Fruit fly (Drosophila melanogaster) whole organism, embryonic: ENCODE data around the gene CG3726.

Source experiments
- Asciz ChIP-seq: fragments of 200-800 bp; sonication (Bioruptor generic); optimal IDR thresholded peaks from 2 replicates; lab custom pipeline; 2017; ENCODE audit warnings: missing biosample characterization, mild to moderate bottlenecking, missing genetic modification characterization, missing genetic modification reagents
- Blimp-1 ChIP-seq: fragments of 200-800 bp; sonication (Bioruptor generic); optimal IDR thresholded peaks from 3 replicates; lab custom pipeline; 2018; ENCODE audit warnings: missing biosample characterization, missing genetic modification characterization, mild to moderate bottlenecking, moderate library complexity, missing genetic modification reagents
- CG10267 ChIP-seq: fragments of 200-800 bp; sonication (Bioruptor generic); optimal IDR thresholded peaks from 2 replicates; lab custom pipeline; 2018; ENCODE audit warnings: missing biosample characterization, mild to moderate bottlenecking, missing genetic modification characterization, moderate library complexity
- CG10321 ChIP-seq: fragments of 200-800 bp; sonication (Bioruptor generic); IDR thresholded peaks from 2 replicates; pipeline ENCODE4 v1.3.6; 2022; ENCODE audit warnings: missing biosample characterization, missing genetic modification characterization
- CG11504 ChIP-seq: fragments of 200-800 bp; sonication (Bioruptor generic); optimal IDR thresholded peaks from 3 replicates; lab custom pipeline; 2019; ENCODE audit warnings: missing biosample characterization, mild to moderate bottlenecking, missing genetic modification characterization, moderate library complexity
- CG11696 ChIP-seq: fragments of 200-800 bp; sonication (Bioruptor generic); IDR thresholded peaks from 2 replicates; pipeline ENCODE4 v1.3.6; 2022; ENCODE audit warnings: missing biosample characterization, missing genetic modification characterization
- CG12236 ChIP-seq: fragments of 200-800 bp; sonication (Bioruptor generic); optimal IDR thresholded peaks from 2 replicates; lab custom pipeline; 2016; ENCODE audit warnings: missing biosample characterization, missing genetic modification characterization
- CG13296 ChIP-seq: fragments of 200-800 bp; sonication (Bioruptor generic); optimal IDR thresholded peaks from 3 replicates; lab custom pipeline; 2018; ENCODE audit warnings: missing biosample characterization, mild to moderate bottlenecking, missing genetic modification characterization
- CG13775 ChIP-seq: fragments of 200-800 bp; sonication (Bioruptor generic); optimal IDR thresholded peaks from 3 replicates; lab custom pipeline; 2017; ENCODE audit warnings: missing biosample characterization, mild to moderate bottlenecking, missing genetic modification characterization
- CG14965 ChIP-seq: fragments of 200-800 bp; sonication (Bioruptor generic); optimal IDR thresholded peaks from 2 replicates; lab custom pipeline; 2016; ENCODE audit warnings: missing biosample characterization, missing genetic modification characterization, borderline replicate concordance
- CG15479 ChIP-seq: fragments of 200-800 bp; sonication (Bioruptor generic); optimal IDR thresholded peaks from 3 replicates; lab custom pipeline; 2019; ENCODE audit warnings: missing biosample characterization, mild to moderate bottlenecking, missing genetic modification characterization, moderate library complexity
- CG17912 ChIP-seq: fragments of 200-800 bp; sonication (Bioruptor generic); optimal IDR thresholded peaks from 2 replicates; lab custom pipeline; 2018; ENCODE audit warnings: missing biosample characterization, mild to moderate bottlenecking, missing genetic modification characterization
- CG33557 ChIP-seq: fragments of 200-800 bp; sonication (Bioruptor generic); optimal IDR thresholded peaks from 2 replicates; lab custom pipeline; 2019; ENCODE audit warnings: missing biosample characterization, mild to moderate bottlenecking, missing genetic modification characterization, moderate library complexity
- CG4360 ChIP-seq: fragments of 200-800 bp; sonication (Bioruptor generic); IDR thresholded peaks from 2 replicates; pipeline ENCODE4 v1.3.6; 2022; ENCODE audit warnings: missing biosample characterization, missing genetic modification characterization
- CG4424 ChIP-seq: fragments of 200-800 bp; sonication (Bioruptor generic); optimal IDR thresholded peaks from 3 replicates; lab custom pipeline; 2016; ENCODE audit warnings: missing biosample characterization, missing genetic modification characterization
- CG5245 ChIP-seq: fragments of 200-800 bp; sonication (Bioruptor generic); optimal IDR thresholded peaks from 3 replicates; lab custom pipeline; 2016; ENCODE audit warnings: missing biosample characterization, missing genetic modification characterization
- CG7928 ChIP-seq: fragments of 200-800 bp; sonication (Bioruptor generic); optimal IDR thresholded peaks from 2 replicates; lab custom pipeline; 2017; ENCODE audit warnings: missing biosample characterization, mild to moderate bottlenecking, missing genetic modification characterization
- CG8765 ChIP-seq: fragments of 200-800 bp; sonication (Bioruptor generic); IDR thresholded peaks from 2 replicates; pipeline ENCODE4 v1.3.6; 2022; ENCODE audit warnings: missing biosample characterization, missing genetic modification characterization
- CkIIα-i1 ChIP-seq: fragments of 200-800 bp; sonication (Bioruptor generic); IDR thresholded peaks from 2 replicates; pipeline ENCODE4 v1.3.6; 2022; ENCODE audit warnings: missing biosample characterization, missing genetic modification characterization
- D ChIP-seq, 2 experiments: fragments of 200-800 bp in 1 of 2; fragments of >200 bp in 1 of 2; sonication (Bioruptor generic) in 1 of 2; optimal IDR thresholded peaks; 2 replicates in 1 of 2; 3 replicates in 1 of 2; lab custom pipeline; 2017; ENCODE audit warnings: mild to moderate bottlenecking in 1 of 2, missing biosample characterization in 1 of 2, missing genetic modification characterization in 1 of 2, missing genetic modification reagents in 1 of 2
- Dref ChIP-seq: fragments of 200-800 bp; sonication (Bioruptor generic); IDR thresholded peaks from 2 replicates; pipeline ENCODE4 v1.3.6; 2022; ENCODE audit warnings: missing biosample characterization, missing genetic modification characterization
- E2f1 ChIP-seq: fragments of 200-800 bp; sonication (Bioruptor generic); IDR thresholded peaks from 2 replicates; pipeline ENCODE4 v1.3.6; 2022; ENCODE audit warnings: missing biosample characterization, missing genetic modification characterization
- HHEX ChIP-seq: fragments of 200-800 bp; sonication (Bioruptor generic); optimal IDR thresholded peaks from 3 replicates; lab custom pipeline; 2017; ENCODE audit warnings: missing biosample characterization, mild to moderate bottlenecking, missing genetic modification characterization, missing genetic modification reagents
- Hmr ChIP-seq: fragments of 200-800 bp; sonication (Bioruptor generic); optimal IDR thresholded peaks from 3 replicates; lab custom pipeline; 2017; ENCODE audit warnings: mild to moderate bottlenecking, missing biosample characterization, missing genetic modification reagents, missing genetic modification characterization
- Hr39 ChIP-seq: fragments of >200 bp; optimal IDR thresholded peaks from 2 replicates; lab custom pipeline; 2017
- Lim3 ChIP-seq: fragments of 200-800 bp; sonication (Bioruptor generic); IDR thresholded peaks from 2 replicates; pipeline ENCODE4 v1.3.6; 2022; ENCODE audit warnings: missing biosample characterization, missing genetic modification characterization
- Mad ChIP-seq: fragments of 200-800 bp; sonication (Bioruptor generic); optimal IDR thresholded peaks from 2 replicates; lab custom pipeline; 2016; ENCODE audit warnings: missing biosample characterization, missing genetic modification characterization
- Meics ChIP-seq: fragments of 200-800 bp; sonication (Bioruptor generic); optimal IDR thresholded peaks from 2 replicates; lab custom pipeline; 2017; ENCODE audit warnings: missing biosample characterization, mild to moderate bottlenecking, missing genetic modification characterization
- Mes4 ChIP-seq: fragments of 200-800 bp; sonication (Bioruptor generic); optimal IDR thresholded peaks from 2 replicates; lab custom pipeline; 2016; ENCODE audit warnings: missing biosample characterization, missing genetic modification characterization
- NfI ChIP-seq: fragments of 200-800 bp; sonication (Bioruptor generic); optimal IDR thresholded peaks from 3 replicates; lab custom pipeline; 2018; ENCODE audit warnings: missing biosample characterization, mild to moderate bottlenecking, missing genetic modification characterization, moderate library complexity
- Sin3A ChIP-seq: fragments of >200 bp; optimal IDR thresholded peaks from 2 replicates; lab custom pipeline; 2018
- Spps ChIP-seq: fragments of 200-800 bp; sonication (Bioruptor generic); optimal IDR thresholded peaks from 2 replicates; lab custom pipeline; 2018; ENCODE audit warnings: missing biosample characterization, mild to moderate bottlenecking, missing genetic modification characterization
- TFAM ChIP-seq: fragments of 200-800 bp; sonication (Bioruptor generic); optimal IDR thresholded peaks from 2 replicates; lab custom pipeline; 2017; ENCODE audit warnings: missing biosample characterization, missing genetic modification characterization, inconsistent platforms
- Trl ChIP-seq, 3 experiments: fragments of >200 bp in 2 of 3; fragments of 200-800 bp in 1 of 3; sonication (Bioruptor generic) in 1 of 3; optimal IDR thresholded peaks; 2 replicates in 1 of 3; 3 replicates in 2 of 3; lab custom pipeline; 2016 to 2017; ENCODE audit warnings: missing biosample characterization in 1 of 3, missing genetic modification characterization in 1 of 3
- ap ChIP-seq: fragments of 200-800 bp; sonication (Bioruptor generic); IDR thresholded peaks from 2 replicates; pipeline ENCODE4 v1.3.6; 2022; ENCODE audit warnings: missing biosample characterization, missing genetic modification characterization
- gsb-n ChIP-seq: fragments of 200-800 bp; sonication (Bioruptor generic); optimal IDR thresholded peaks from 3 replicates; lab custom pipeline; 2018; ENCODE audit warnings: missing biosample characterization, mild to moderate bottlenecking, missing genetic modification characterization
- hb ChIP-seq: fragments of 200-800 bp; sonication (Bioruptor generic); IDR thresholded peaks from 3 replicates; pipeline ENCODE4 v1.3.6; 2022; ENCODE audit warnings: missing biosample characterization, missing genetic modification characterization; ENCODE audit not compliant: partially characterized antibody
- ind ChIP-seq: fragments of 200-800 bp; sonication (Bioruptor generic); optimal IDR thresholded peaks from 3 replicates; lab custom pipeline; 2016; ENCODE audit warnings: missing biosample characterization, missing genetic modification characterization
- inv ChIP-seq: fragments of 200-800 bp; sonication (Bioruptor generic); IDR thresholded peaks from 2 replicates; pipeline ENCODE4 v1.3.6; 2022; ENCODE audit warnings: missing biosample characterization, missing genetic modification characterization; ENCODE audit not compliant: partially characterized antibody
- pho ChIP-seq: fragments of 200-800 bp; sonication (Bioruptor generic); optimal IDR thresholded peaks from 2 replicates; lab custom pipeline; 2016; ENCODE audit warnings: missing biosample characterization, missing genetic modification characterization
- salm ChIP-seq: fragments of 200-800 bp; sonication (Bioruptor generic); optimal IDR thresholded peaks from 2 replicates; lab custom pipeline; 2018; ENCODE audit warnings: missing biosample characterization, mild to moderate bottlenecking, missing genetic modification characterization
- sob ChIP-seq: fragments of 200-800 bp; sonication (Bioruptor generic); IDR thresholded peaks from 2 replicates; pipeline ENCODE4 v1.3.6; 2022; ENCODE audit warnings: missing biosample characterization, missing genetic modification characterization
- sug ChIP-seq: fragments of 200-800 bp; optimal IDR thresholded peaks from 2 replicates; lab custom pipeline; 2019; ENCODE audit warnings: missing biosample characterization, mild to moderate bottlenecking, missing genetic modification characterization, moderate library complexity
- toy ChIP-seq: fragments of 200-800 bp; sonication (Bioruptor generic); IDR thresholded peaks from 2 replicates; pipeline ENCODE4 v1.3.6; 2022; ENCODE audit warnings: missing biosample characterization, missing genetic modification characterization
- tx ChIP-seq: fragments of 200-800 bp; sonication (Bioruptor generic); optimal IDR thresholded peaks from 2 replicates; lab custom pipeline; 2016; ENCODE audit warnings: missing biosample characterization, missing genetic modification characterization
- vvl ChIP-seq: fragments of 200-800 bp; sonication (Bioruptor generic); IDR thresholded peaks from 2 replicates; pipeline ENCODE4 v1.3.6; 2022; ENCODE audit warnings: missing biosample characterization, missing genetic modification characterization
- wdn ChIP-seq: fragments of 200-800 bp; sonication (Bioruptor generic); IDR thresholded peaks from 2 replicates; pipeline ENCODE4 v1.3.6; 2022; ENCODE audit warnings: missing biosample characterization, missing genetic modification characterization
- zen ChIP-seq: fragments of 200-800 bp; sonication (Bioruptor generic); optimal IDR thresholded peaks from 3 replicates; lab custom pipeline; 2018; ENCODE audit warnings: missing biosample characterization, mild to moderate bottlenecking, missing genetic modification characterization, moderate library complexity
- zfh1 ChIP-seq: fragments of 200-800 bp; sonication (Bioruptor generic); IDR thresholded peaks from 3 replicates; pipeline ENCODE4 v1.3.6; 2022; ENCODE audit warnings: missing biosample characterization, missing genetic modification characterization

CG3726 gene

DNA sequence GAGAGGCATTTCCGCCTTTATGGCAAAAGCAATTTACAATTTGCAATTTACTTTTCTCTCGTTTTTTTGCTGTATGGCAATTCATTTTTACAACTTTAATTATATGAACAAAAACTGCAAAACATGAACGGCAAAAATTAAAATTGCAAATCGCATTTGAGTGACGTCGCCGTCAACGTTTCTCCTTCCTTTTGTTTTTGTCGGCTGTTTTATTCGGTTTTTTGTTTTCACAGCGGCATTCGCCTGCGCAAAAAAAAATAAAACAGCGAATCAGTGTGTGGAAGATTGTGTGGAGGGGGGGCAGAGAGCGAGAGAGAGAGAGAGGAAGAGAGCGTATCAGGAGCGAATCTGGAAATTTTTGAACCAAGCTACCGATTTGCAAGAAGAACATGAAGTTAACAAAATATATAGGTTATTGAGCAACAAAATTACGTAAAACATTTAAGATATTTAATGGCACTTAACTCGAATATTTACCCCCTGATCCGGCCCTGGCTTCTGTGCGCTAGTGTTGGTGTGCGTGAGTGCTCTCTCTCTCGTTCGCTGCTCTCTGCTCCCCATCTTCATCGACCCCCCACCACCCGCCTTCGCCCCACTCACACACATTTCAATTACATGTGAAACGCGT, 1.7 kb downstream of the CG3726 start (continued):
- TF ChIP-seq CG8765 (GFP tag; lab: Robert Waterston, UW) (peak; percentile 98), CG11504 (tag; lab: Kevin White, UChicago) (peak; percentile 98), vvl (GFP tag; lab: Robert Waterston, UW) (peak; percentile 100), Spps (tag; lab: Kevin White, UChicago) (peak; percentile 94), Sin3A (lab: Kevin White, UChicago) (no peak), CG12236 (GFP tag; lab: Kevin White, UChicago) (peak; percentile 100), Blimp-1 (GFP tag; lab: Kevin White, UChicago) (peak; percentile 96), tx (GFP tag; lab: Kevin White, UChicago) (peak; percentile 99), Meics (peak; percentile 99), wdn (GFP tag; lab: Robert Waterston, UW) (peak; percentile 99), CG15479 (GFP tag; lab: Kevin White, UChicago) (no peak), Lim3 (GFP tag; lab: Robert Waterston, UW) (peak; percentile 94), CG4360 (GFP tag; lab: Robert Waterston, UW) (peak; percentile 86), Trl (optimal IDR thresholded peaks at IDR 0.05; lab: Kevin White, UChicago) (peak; percentile 89 to 97), Trl (GFP tag; optimal IDR thresholded peaks at IDR 0.05; lab: Kevin White, UChicago) (peak; percentile 99), sug (tag; lab: Kevin White, UChicago) (peak; percentile 98), gsb-n (tag; lab: Kevin White, UChicago) (peak; percentile 97), Hmr (GFP tag; lab: Kevin White, UChicago) (peak; percentile 99), CG11696 (GFP tag; lab: Robert Waterston, UW) (peak; percentile 95), CG33557 (GFP tag; lab: Kevin White, UChicago) (peak; percentile 93), pho (GFP tag; lab: Kevin White, UChicago) (peak; percentile 99), CkIIα-i1 (GFP tag; lab: Robert Waterston, UW) (peak; percentile 97), Dref (GFP tag; lab: Robert Waterston, UW) (peak; percentile 55), ind (peak; percentile 99), salm (tag; lab: Kevin White, UChicago) (peak; percentile 97), NfI (peak; percentile 99), CG13775 (GFP tag; lab: Kevin White, UChicago) (peak; percentile 96), zen (tag; lab: Kevin White, UChicago) (peak; percentile 97), CG5245 (peak; percentile 99), hb (GFP tag; lab: Robert Waterston, UW) (peak; percentile 72; the same call in 2 of the 3 replicates), CG4424 (GFP tag; lab: Kevin White, UChicago) (peak; percentile 99), CG10267 (tag; lab: Kevin White, UChicago) (peak; percentile 91), CG10321 (peak; percentile 88), inv (peak; percentile 90), toy (GFP tag; lab: Robert Waterston, UW) (peak; percentile 99), Mad (GFP tag; lab: Kevin White, UChicago) (peak; percentile 98), sob (GFP tag; lab: Robert Waterston, UW) (peak; percentile 100), CG13296 (GFP tag; lab: Kevin White, UChicago) (peak; percentile 99), CG7928 (GFP tag; lab: Kevin White, UChicago) (peak; percentile 84), CG14965 (GFP tag; lab: Kevin White, UChicago) (peak; percentile 84), E2f1 (peak; percentile 99), CG17912 (peak; percentile 89), HHEX (peak; percentile 99), Asciz (peak; percentile 98), Hr39 (no peak), D (optimal IDR thresholded peaks at IDR 0.05; lab: Kevin White, UChicago) (no peak), D (GFP tag; optimal IDR thresholded peaks at IDR 0.05; lab: Kevin White, UChicago) (peak; percentile 98), Mes4 (GFP tag; lab: Kevin White, UChicago) (peak; percentile 97), zfh1 (GFP tag; lab: Robert Waterston, UW) (peak; percentile 99), TFAM (GFP tag; lab: Kevin White, UChicago) (peak; percentile 85), ap (peak; percentile 99)
